Worm (Caenorhabditis elegans) whole organism, young adult: ENCODE measurements around the gene pha-1.

Experiments
- die-1 ChIP-seq: sonication (generic microtip); optimal IDR thresholded peaks from 2 replicates; lab custom pipeline; 2016; ENCODE audit warnings: missing genotype, mild to moderate bottlenecking, missing genetic modification characterization, missing compliant biosample characterization
- ztf-18 ChIP-seq: sonication (generic microtip); optimal IDR thresholded peaks from 2 replicates; lab custom pipeline; 2016; ENCODE audit warnings: missing genotype, mild to moderate bottlenecking, missing genetic modification characterization, missing compliant biosample characterization

DNA sequence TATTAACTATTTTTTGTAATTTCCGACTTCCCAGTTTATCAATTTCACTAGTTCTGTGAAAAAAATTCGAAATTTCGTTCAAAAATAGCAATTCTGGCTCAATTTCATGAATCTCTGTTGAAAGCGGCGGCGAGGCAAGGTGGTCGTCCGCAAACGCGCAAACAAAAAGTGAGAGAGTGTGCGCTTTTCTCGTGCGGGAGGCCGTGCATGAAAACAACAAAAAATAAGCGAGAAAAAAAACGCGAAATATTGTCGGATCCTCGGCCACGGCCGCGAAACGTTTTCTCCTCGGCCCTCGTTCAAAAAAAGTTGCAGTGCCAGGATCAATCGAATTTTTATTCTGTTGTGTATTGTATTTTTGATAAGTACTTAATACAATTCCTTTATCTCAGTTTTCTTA lies 18.9 kb upstream of the pha-1 start:
- TF ChIP-seq ztf-18 (tag; lab: Kevin White, UChicago) = peak; percentile 92
- TF ChIP-seq die-1 (tag; lab: Kevin White, UChicago) = no peak
